Fruit fly (Drosophila melanogaster): ENCODE results near the gene CG32235.

dm6 chr3L:4860969-4861368 lies 699 bp upstream of the CG32235 start, which contains the start of gene Dnah3:
- TF ChIP-seq CG34367 (tag; optimal IDR thresholded peaks at IDR 0.05) (no peak), Pif1A (GFP tag; optimal IDR thresholded peaks at IDR 0.05) (no peak), EcR (GFP tag; optimal IDR thresholded peaks at IDR 0.05) (no peak), CG8159 (tag; optimal IDR thresholded peaks at IDR 0.05) (no peak), CG14655 (GFP tag; optimal IDR thresholded peaks at IDR 0.05) (no peak), D1 (tag; optimal IDR thresholded peaks at IDR 0.05) (no peak), CG15710 (tag; optimal IDR thresholded peaks at IDR 0.05) (no peak), fd96Ca (GFP tag; IDR thresholded peaks at IDR 0.05) (no peak), Pif1B (GFP tag; optimal IDR thresholded peaks at IDR 0.05) (no peak), CG9948 (tag; optimal IDR thresholded peaks at IDR 0.05) (no peak), CG32121 (GFP tag; IDR thresholded peaks at IDR 0.05) (no peak), gl (tag; optimal IDR thresholded peaks at IDR 0.05) (no peak), Ets98B (GFP tag; IDR thresholded peaks at IDR 0.05) (no peak)

Data from whole organism, pupa.